Worm (Caenorhabditis elegans) whole organism, L4/young adult: Measurements from ENCODE around the gene K04D7.6.

Experiments used
- W03F9.2 ChIP-seq: fragments of 150-350 bp; optimal IDR thresholded peaks from 2 replicates; lab custom pipeline; 2014; ENCODE audit warnings: missing biosample characterization, missing genetic modification characterization
- dao-5 ChIP-seq: sonication (generic microtip); optimal IDR thresholded peaks from 2 replicates; lab custom pipeline; 2016; ENCODE audit warnings: missing genotype, missing genetic modification characterization, moderate library complexity, missing compliant biosample characterization
- him-1 ChIP-seq: sonication (generic microtip); optimal IDR thresholded peaks from 2 replicates; lab custom pipeline; 2016; ENCODE audit warnings: missing genotype, missing genetic modification reagents, missing genetic modification characterization, missing compliant biosample characterization

ce11 chrIV:10251261-10251660 is 45.2 kb upstream of the K04D7.6 start:
- TF ChIP-seq him-1, result no peak
- no peak for TF ChIP-seq dao-5
- no peak for TF ChIP-seq W03F9.2
